Worm (Caenorhabditis elegans) whole organism, L1 larva: ENCODE measurements around the gene acc-4.

Source experiments
- lin-35 ChIP-seq, 2 experiments: fragments of 150-350 bp; optimal IDR thresholded peaks; 2 replicates each; lab custom pipeline; 2014; ENCODE audit warnings: missing biosample characterization in 2 of 2, missing genetic modification characterization in 2 of 2, missing genetic modification reagents in 2 of 2
- lir-3 ChIP-seq: sonication (generic microtip); optimal IDR thresholded peaks from 2 replicates; lab custom pipeline; 2016; ENCODE audit warnings: mild to moderate bottlenecking, missing genetic modification characterization, moderate library complexity, missing compliant biosample characterization; ENCODE audit not compliant: poor library complexity

ce11 chrIII:13495571-13495970 lies 11.6 kb upstream of the acc-4 start, which contains the start of gene T28A8.2:
- TF ChIP-seq lir-3 (tag; lab: Kevin White, UChicago), result no peak
- TF ChIP-seq lin-35 (GFP tag; optimal IDR thresholded peaks at IDR 0.05; lab: Kevin White, UChicago), result no peak
